Worm (Caenorhabditis elegans) whole organism, L4 larva: Measurements from ENCODE around the gene tlk-1.
A peak's percentile ranks its signal among the peaks of the same experiment; 100 is the strongest.

Source experiments
- D1046.2 ChIP-seq: fragments of 200-800 bp; sonication (Bioruptor generic); IDR thresholded peaks from 2 replicates; pipeline ENCODE4 v1.3.6; 2022; ENCODE audit warnings: missing genetic modification characterization, missing compliant biosample characterization
- F49E8.2 ChIP-seq: sonication (generic microtip); optimal IDR thresholded peaks from 2 replicates; lab custom pipeline; 2016; ENCODE audit warnings: missing compliant biosample characterization, mild to moderate bottlenecking, missing genetic modification characterization, borderline replicate concordance
- aha-1 ChIP-seq: fragments of 150-350 bp; peaks from one replicate; lab custom pipeline; 2014; ENCODE audit warnings: missing biosample characterization, missing genetic modification characterization
- ceh-20 ChIP-seq: fragments of 200-800 bp; sonication (Bioruptor generic); IDR thresholded peaks from 2 replicates; pipeline ENCODE4 v1.3.6; 2022; ENCODE audit warnings: missing genetic modification reagents, missing genetic modification characterization, missing compliant biosample characterization
- ces-1 ChIP-seq: fragments of 150-350 bp; sonication (generic microtip); optimal IDR thresholded peaks from 4 replicates; lab custom pipeline; 2014; ENCODE audit warnings: missing biosample characterization, missing genetic modification reagents, missing genetic modification characterization
- cey-2 ChIP-seq: sonication (generic microtip); optimal IDR thresholded peaks from 3 replicates; lab custom pipeline; 2017; ENCODE audit warnings: missing genetic modification characterization, mild to moderate bottlenecking, missing compliant biosample characterization, antibody characterized with exemption, borderline replicate concordance; ENCODE audit not compliant: insufficient read depth
- ctbp-1 ChIP-seq: fragments of 200-800 bp; sonication (Bioruptor generic); IDR thresholded peaks from 2 replicates; pipeline ENCODE4 v1.3.6; 2022; ENCODE audit warnings: missing genetic modification reagents, missing genetic modification characterization, missing compliant biosample characterization
- dmd-6 ChIP-seq: fragments of 200-800 bp; sonication (Bioruptor generic); IDR thresholded peaks from 2 replicates; pipeline ENCODE4 v1.3.6; 2022; ENCODE audit warnings: missing genetic modification reagents, missing genetic modification characterization, missing compliant biosample characterization
- dve-1 ChIP-seq: sonication (generic microtip); optimal IDR thresholded peaks from 2 replicates; lab custom pipeline; 2017; ENCODE audit warnings: antibody characterized with exemption, mild to moderate bottlenecking, missing genetic modification characterization, missing compliant biosample characterization; ENCODE audit not compliant: insufficient read depth
- egl-27 ChIP-seq: sonication (generic microtip); optimal IDR thresholded peaks from 3 replicates; lab custom pipeline; 2017; ENCODE audit warnings: missing biosample characterization, missing genetic modification reagents, missing genetic modification characterization
- fkh-10 ChIP-seq: fragments of 150-350 bp; optimal IDR thresholded peaks from 2 replicates; lab custom pipeline; 2014; ENCODE audit warnings: missing biosample characterization, missing genetic modification reagents, missing genetic modification characterization
- gei-8 ChIP-seq: fragments of 200-800 bp; sonication (Bioruptor generic); optimal IDR thresholded peaks from 2 replicates; lab custom pipeline; 2018; ENCODE audit warnings: mild to moderate bottlenecking, missing genetic modification characterization, missing compliant biosample characterization
- hif-1 ChIP-seq, 2 experiments: sonication (generic microtip); optimal IDR thresholded peaks; 2 replicates each; lab custom pipeline; 2016 to 2017; ENCODE audit warnings: missing compliant biosample characterization in 2 of 2, missing genetic modification characterization in 2 of 2, missing genetic modification reagents in 2 of 2, missing genotype in 2 of 2, mild to moderate bottlenecking in 1 of 2
- hlh-11 ChIP-seq: fragments of 200-800 bp; sonication (Bioruptor generic); optimal IDR thresholded peaks from 2 replicates; lab custom pipeline; 2018; ENCODE audit warnings: mild to moderate bottlenecking, missing genetic modification characterization, missing compliant biosample characterization
- hlh-30 ChIP-seq: sonication (generic microtip); optimal IDR thresholded peaks from 2 replicates; lab custom pipeline; 2017; ENCODE audit warnings: antibody characterized with exemption, mild to moderate bottlenecking, missing genetic modification characterization, missing compliant biosample characterization; ENCODE audit not compliant: insufficient read depth
- hmg-1.1 ChIP-seq: fragments of 200-800 bp; sonication (Bioruptor generic); IDR thresholded peaks from 2 replicates; pipeline ENCODE4 v1.3.6; 2022; ENCODE audit warnings: missing genetic modification reagents, missing genetic modification characterization, missing compliant biosample characterization
- lin-13 ChIP-seq: fragments of 150-350 bp; optimal IDR thresholded peaks from 2 replicates; lab custom pipeline; 2014; ENCODE audit warnings: missing biosample characterization, missing genetic modification reagents, missing genetic modification characterization
- lin-38 ChIP-seq: fragments of 200-800 bp; sonication (Bioruptor generic); IDR thresholded peaks from 2 replicates; pipeline ENCODE4 v1.3.6; 2022; ENCODE audit warnings: missing genetic modification reagents, missing genetic modification characterization, missing compliant biosample characterization
- lin-39 ChIP-seq: fragments of 150-350 bp; optimal IDR thresholded peaks from 2 replicates; lab custom pipeline; 2014; ENCODE audit warnings: missing biosample characterization, missing genetic modification reagents, missing genetic modification characterization
- lir-3 ChIP-seq: sonication (generic microtip); optimal IDR thresholded peaks from 2 replicates; lab custom pipeline; 2016; ENCODE audit warnings: mild to moderate bottlenecking, missing genetic modification characterization, missing compliant biosample characterization
- lsy-2 ChIP-seq, 2 experiments: fragments of 150-350 bp in 1 of 2; sonication (generic microtip) in 1 of 2; optimal IDR thresholded peaks; 2 replicates each; lab custom pipeline; 2014 to 2017; ENCODE audit warnings: missing biosample characterization in 2 of 2, missing genetic modification characterization in 2 of 2
- mdl-1 ChIP-seq, 2 experiments: fragments of 150-350 bp in 1 of 2; sonication (generic microtip) in 1 of 2; optimal IDR thresholded peaks; 2 replicates each; lab custom pipeline; 2014 to 2017; ENCODE audit warnings: missing biosample characterization in 2 of 2, missing genetic modification characterization in 2 of 2
- mep-1 ChIP-seq: fragments of 150-350 bp; sonication (generic microtip); optimal IDR thresholded peaks from 3 replicates; lab custom pipeline; 2014; ENCODE audit warnings: missing biosample characterization, missing genetic modification characterization
- nhr-11 ChIP-seq: fragments of 150-350 bp; optimal IDR thresholded peaks from 2 replicates; lab custom pipeline; 2014; ENCODE audit warnings: missing biosample characterization, missing genetic modification characterization
- nhr-237 ChIP-seq: sonication (generic microtip); optimal IDR thresholded peaks from 2 replicates; lab custom pipeline; 2017; ENCODE audit warnings: missing biosample characterization, missing genetic modification characterization
- nhr-28 ChIP-seq: fragments of 150-350 bp; optimal IDR thresholded peaks from 2 replicates; lab custom pipeline; 2014; ENCODE audit warnings: missing biosample characterization, missing genetic modification characterization
- nhr-48 ChIP-seq: sonication (generic microtip); optimal IDR thresholded peaks from 2 replicates; lab custom pipeline; 2016; ENCODE audit warnings: mild to moderate bottlenecking, missing genetic modification characterization, missing compliant biosample characterization
- nhr-6 ChIP-seq: fragments of 150-350 bp; optimal IDR thresholded peaks from 2 replicates; lab custom pipeline; 2014; ENCODE audit warnings: missing biosample characterization, missing genetic modification characterization
- nhr-76 ChIP-seq: fragments of 150-350 bp; optimal IDR thresholded peaks from 2 replicates; lab custom pipeline; 2014; ENCODE audit warnings: missing biosample characterization, missing genetic modification characterization
- nhr-77 ChIP-seq: fragments of 150-350 bp; optimal IDR thresholded peaks from 2 replicates; lab custom pipeline; 2014; ENCODE audit warnings: missing biosample characterization, missing genetic modification characterization
- rbr-2 ChIP-seq: sonication (generic microtip); optimal IDR thresholded peaks from 2 replicates; lab custom pipeline; 2016; ENCODE audit warnings: missing genotype, missing genetic modification characterization, missing compliant biosample characterization

tlk-1 gene

ce11 chrIII:9661119-9661518, 38.6 kb upstream of the tlk-1 start:
- TF ChIP-seq nhr-48 (tag; lab: Kevin White, UChicago) (peak; percentile 59), dmd-6 (no peak)

ce11 chrIII:9662266-9662959, 37.3 kb upstream of the tlk-1 start:
- TF ChIP-seq hif-1 (tag; optimal IDR thresholded peaks at IDR 0.05; lab: Kevin White, UChicago) (peak in 1 of 2 experiments; percentile 38), F49E8.2 (tag; lab: Kevin White, UChicago) (no peak), egl-27 (tag; lab: Kevin White, UChicago) (no peak), lsy-2 (tag; optimal IDR thresholded peaks at IDR 0.05; lab: Kevin White, UChicago) (peak in 1 of 2 experiments; percentile 32), nhr-237 (no peak), hlh-30 (peak; percentile 73), mdl-1 (tag; optimal IDR thresholded peaks at IDR 0.05; lab: Kevin White, UChicago) (peak in 1 of 2 experiments; percentile 9), rbr-2 (peak; percentile 12), D1046.2 (GFP tag; lab: Robert Waterston, UW) (0 out of 2 replicates have a peak, but pooled peaks have one; percentile 42), hlh-11 (tag; lab: Kevin White, UChicago) (peak; percentile 28), aha-1 (tag; lab: Kevin White, UChicago) (peak; percentile 90)

ce11 chrIII:9663943-9664342, 35.7 kb upstream of the tlk-1 start:
- TF ChIP-seq rbr-2, result no peak

ce11 chrIII:9664484-9665221, 35.0 kb upstream of the tlk-1 start:
- TF ChIP-seq lir-3 (tag; lab: Kevin White, UChicago) (no peak), aha-1 (tag; lab: Kevin White, UChicago) (peak; percentile 54), ces-1 (GFP tag; lab: Kevin White, UChicago) (peak; percentile 66), hlh-11 (tag; lab: Kevin White, UChicago) (peak; percentile 40), nhr-6 (tag; lab: Kevin White, UChicago) (no peak), mep-1 (tag; lab: Kevin White, UChicago) (peak; percentile 12), ctbp-1 (GFP tag; lab: Robert Waterston, UW) (peak; percentile 86), hif-1 (tag; optimal IDR thresholded peaks at IDR 0.05; lab: Kevin White, UChicago) (no peak), hlh-30 (peak; percentile 39), nhr-11 (tag; lab: Kevin White, UChicago) (no peak), ceh-20 (GFP tag; lab: Robert Waterston, UW) (0 out of 2 replicates have a peak, but pooled peaks have one; percentile 31), lin-38 (GFP tag; lab: Robert Waterston, UW) (no peak), dve-1 (tag; lab: Kevin White, UChicago) (no peak), nhr-76 (tag; lab: Kevin White, UChicago) (no peak), lin-39 (tag; lab: Kevin White, UChicago) (no peak), fkh-10 (GFP tag; lab: Kevin White, UChicago) (peak; percentile 73), lin-13 (no peak), gei-8 (GFP tag; lab: Kevin White, UChicago) (peak; percentile 15), hmg-1.1 (GFP tag; lab: Robert Waterston, UW) (peak; percentile 19; the same call in 1 of the 2 replicates), lsy-2 (tag; optimal IDR thresholded peaks at IDR 0.05; lab: Kevin White, UChicago) (peak in 1 of 2 experiments; percentile 49), mdl-1 (tag; optimal IDR thresholded peaks at IDR 0.05; lab: Kevin White, UChicago) (no peak), cey-2 (tag; lab: Kevin White, UChicago) (no peak), nhr-28 (tag; lab: Kevin White, UChicago) (no peak), nhr-77 (no peak)
